Fruit fly (Drosophila melanogaster): Measurements from ENCODE around the gene CG33322.

CG33322 gene

dm6 chr2L:20780768-20781167 is 35.3 kb downstream of the CG33322 start (continued):
- TF ChIP-seq CG13775 (GFP tag; optimal IDR thresholded peaks at IDR 0.05) = no peak
- TF ChIP-seq nom (GFP tag; optimal IDR thresholded peaks at IDR 0.05) = no peak
- no peak for TF ChIP-seq eve (GFP tag; optimal IDR thresholded peaks at IDR 0.05)
- TF ChIP-seq ato (GFP tag; IDR thresholded peaks at IDR 0.05; ENCODE audit: partially characterized antibody) = no peak
- TF ChIP-seq ro (GFP tag; IDR thresholded peaks at IDR 0.05) = no peak
- no peak for TF ChIP-seq pita (GFP tag; optimal IDR thresholded peaks at IDR 0.05)
- no peak for TF ChIP-seq Bteb2 (GFP tag; optimal IDR thresholded peaks at IDR 0.05)
- TF ChIP-seq HLH3B (GFP tag; IDR thresholded peaks at IDR 0.05) = peak; percentile 44; the same call in 1 of the 2 replicates
- TF ChIP-seq YL-1 (GFP tag; optimal IDR thresholded peaks at IDR 0.05) = peak; percentile 71
- no peak for TF ChIP-seq nmo (GFP tag; optimal IDR thresholded peaks at IDR 0.05)
- no peak for TF ChIP-seq pros (GFP tag; optimal IDR thresholded peaks at IDR 0.05)
- TF ChIP-seq CG3847 (GFP tag; IDR thresholded peaks at IDR 0.05) = no peak
- peak; percentile 32 for TF ChIP-seq CG7928 (GFP tag; optimal IDR thresholded peaks at IDR 0.05)
- peak; percentile 71 for TF ChIP-seq btn (GFP tag; optimal IDR thresholded peaks at IDR 0.05)
- TF ChIP-seq z (GFP tag; IDR thresholded peaks at IDR 0.05) = no peak
- TF ChIP-seq Rfx (GFP tag; IDR thresholded peaks at IDR 0.05) = peak; percentile 42; the same call in 1 of the 2 replicates
- TF ChIP-seq CG10321 (GFP tag; IDR thresholded peaks at IDR 0.05) = no peak
- peak; percentile 37 for TF ChIP-seq CG13894 (tag; optimal IDR thresholded peaks at IDR 0.05)
- peak; percentile 17 for TF ChIP-seq CG6854 (GFP tag; optimal IDR thresholded peaks at IDR 0.05)
- TF ChIP-seq CG11456 (GFP tag; IDR thresholded peaks at IDR 0.05) = no peak
- no peak for TF ChIP-seq CG9876 (GFP tag; optimal IDR thresholded peaks at IDR 0.05)
- no peak for TF ChIP-seq CG31388 (GFP tag; optimal IDR thresholded peaks at IDR 0.05)
- TF ChIP-seq ara (GFP tag; IDR thresholded peaks at IDR 0.05) = peak; percentile 50; the same call in 1 of the 2 replicates
- no peak for TF ChIP-seq CG7963 (GFP tag; IDR thresholded peaks at IDR 0.05; ENCODE audit: partially characterized antibody)
- TF ChIP-seq h (optimal IDR thresholded peaks at IDR 0.05) = no peak
- TF ChIP-seq CG7786 (GFP tag; optimal IDR thresholded peaks at IDR 0.05) = peak; percentile 28
- no peak for TF ChIP-seq prd (optimal IDR thresholded peaks at IDR 0.05)
- TF ChIP-seq prd (GFP tag; IDR thresholded peaks at IDR 0.05) = peak; percentile 66
- no peak for TF ChIP-seq Lim3 (GFP tag; IDR thresholded peaks at IDR 0.05)
- peak; percentile 45; the same call in 1 of the 2 replicates for TF ChIP-seq CG10959 (GFP tag; IDR thresholded peaks at IDR 0.05)
- peak; percentile 11 for TF ChIP-seq CG10979 (tag; optimal IDR thresholded peaks at IDR 0.05)
- TF ChIP-seq CG12391 (tag; optimal IDR thresholded peaks at IDR 0.05) = peak; percentile 32
- TF ChIP-seq Oli (tag; optimal IDR thresholded peaks at IDR 0.05) = peak; percentile 28
- TF ChIP-seq CG13424 (tag; optimal IDR thresholded peaks at IDR 0.05) = peak; percentile 58
- peak; percentile 11 for TF ChIP-seq gro (GFP tag; optimal IDR thresholded peaks at IDR 0.05)
- peak; percentile 31 for TF ChIP-seq Fer2 (tag; optimal IDR thresholded peaks at IDR 0.05)
- TF ChIP-seq CG4820 (GFP tag; optimal IDR thresholded peaks at IDR 0.05) = no peak
- peak; percentile 87 for TF ChIP-seq sens (GFP tag)
- TF ChIP-seq cas (GFP tag; IDR thresholded peaks at IDR 0.05) = no peak
- TF ChIP-seq Atf3 (GFP tag; optimal IDR thresholded peaks at IDR 0.05) = peak; percentile 38
- peak; percentile 57 for TF ChIP-seq CG6765 (GFP tag; optimal IDR thresholded peaks at IDR 0.05)
- TF ChIP-seq ac (GFP tag; optimal IDR thresholded peaks at IDR 0.05) = peak; percentile 82
- TF ChIP-seq bowl (GFP tag; IDR thresholded peaks at IDR 0.05) = no peak
- TF ChIP-seq dmrt99B (tag; optimal IDR thresholded peaks at IDR 0.05) = peak; percentile 37
- TF ChIP-seq Nf-YA (GFP tag; IDR thresholded peaks at IDR 0.05) = 0 out of 2 replicates have a peak, but pooled peaks have one; percentile 18
- TF ChIP-seq CG1647 (GFP tag; optimal IDR thresholded peaks at IDR 0.05) = peak; percentile 7
- TF ChIP-seq CG7372 (GFP tag; IDR thresholded peaks at IDR 0.05) = no peak
- TF ChIP-seq CG4328 (GFP tag; optimal IDR thresholded peaks at IDR 0.05) = peak; percentile 44
- peak; percentile 59; the same call in 1 of the 3 replicates for TF ChIP-seq CG3726 (GFP tag; IDR thresholded peaks at IDR 0.05)
- TF ChIP-seq H2.0 (GFP tag; IDR thresholded peaks at IDR 0.05) = no peak
- TF ChIP-seq CG2678 (tag; optimal IDR thresholded peaks at IDR 0.05) = peak; percentile 79
- peak; percentile 54 for TF ChIP-seq CG6654 (GFP tag; optimal IDR thresholded peaks at IDR 0.05)

Data from whole organism, embryonic.